Worm (Caenorhabditis elegans) whole organism, early embryonic: ENCODE results near the gene srg-41.

Experiments
- B0310.2 ChIP-seq: sonication (generic microtip); optimal IDR thresholded peaks from 2 replicates; lab custom pipeline; 2016; ENCODE audit warnings: mild to moderate bottlenecking, missing genetic modification characterization, missing compliant biosample characterization
- F13C5.2 ChIP-seq: sonication (generic microtip); optimal IDR thresholded peaks from 2 replicates; lab custom pipeline; 2017; ENCODE audit warnings: mild to moderate bottlenecking, missing genetic modification characterization, inconsistent platforms, missing compliant biosample characterization
- aly-1 ChIP-seq: sonication (generic microtip); optimal IDR thresholded peaks from 2 replicates; lab custom pipeline; 2016; ENCODE audit warnings: missing genetic modification characterization, missing compliant biosample characterization
- ama-1 ChIP-seq: fragments of 150-350 bp; optimal IDR thresholded peaks from 2 replicates; lab custom pipeline; 2014
- ceh-13 ChIP-seq: fragments of 200-800 bp; sonication (Bioruptor generic); optimal IDR thresholded peaks from 2 replicates; lab custom pipeline; 2018; ENCODE audit warnings: mild to moderate bottlenecking, missing genetic modification characterization, missing compliant biosample characterization
- ceh-36 ChIP-seq: sonication (generic microtip); optimal IDR thresholded peaks from 2 replicates; lab custom pipeline; 2016; ENCODE audit warnings: missing genetic modification characterization, inconsistent platforms, missing compliant biosample characterization
- ets-7 ChIP-seq: sonication (generic microtip); optimal IDR thresholded peaks from 2 replicates; lab custom pipeline; 2016; ENCODE audit warnings: missing genotype, missing genetic modification characterization, missing compliant biosample characterization
- flt-1 ChIP-seq: fragments of 200-800 bp; sonication (Bioruptor generic); IDR thresholded peaks from 2 replicates; pipeline ENCODE4 v1.3.6; 2022; ENCODE audit warnings: missing genetic modification characterization, missing compliant biosample characterization
- hmbx-1 ChIP-seq: sonication (generic microtip); optimal IDR thresholded peaks from 2 replicates; lab custom pipeline; 2016; ENCODE audit warnings: mild to moderate bottlenecking, missing genetic modification characterization, missing compliant biosample characterization
- hmg-4 ChIP-seq: fragments of 200-800 bp; sonication (Bioruptor generic); optimal IDR thresholded peaks from 2 replicates; lab custom pipeline; 2018; ENCODE audit warnings: mild to moderate bottlenecking, missing genetic modification characterization, missing compliant biosample characterization
- hnd-1 ChIP-seq: sonication (generic microtip); optimal IDR thresholded peaks from 2 replicates; lab custom pipeline; 2016; ENCODE audit warnings: missing genetic modification characterization, missing compliant biosample characterization
- pes-1 ChIP-seq: fragments of 200-800 bp; sonication (Bioruptor generic); IDR thresholded peaks from 2 replicates; pipeline ENCODE4 v1.3.6; 2022; ENCODE audit warnings: missing genetic modification reagents, missing genetic modification characterization, missing compliant biosample characterization
- scrt-1 ChIP-seq: fragments of 200-800 bp; sonication (Bioruptor generic); IDR thresholded peaks from 2 replicates; pipeline ENCODE4 v1.3.6; 2022; ENCODE audit warnings: missing genetic modification characterization, missing compliant biosample characterization
- sea-1 ChIP-seq: fragments of 200-800 bp; sonication (Bioruptor generic); conservative IDR thresholded peaks from 2 replicates; pipeline ENCODE4 v1.3.6; 2022; ENCODE audit warnings: missing genetic modification characterization, missing compliant biosample characterization
- tbx-11 ChIP-seq: fragments of 200-800 bp; sonication (Bioruptor generic); IDR thresholded peaks from 2 replicates; pipeline ENCODE4 v1.3.6; 2022; ENCODE audit warnings: missing genetic modification characterization, missing compliant biosample characterization
- tbx-37 ChIP-seq: fragments of 200-800 bp; sonication (Bioruptor generic); conservative IDR thresholded peaks from 2 replicates; pipeline ENCODE4 v1.3.6; 2022; ENCODE audit warnings: missing genetic modification reagents, missing genetic modification characterization, missing compliant biosample characterization
- tra-4 ChIP-seq: sonication (generic microtip); optimal IDR thresholded peaks from 2 replicates; lab custom pipeline; 2017; ENCODE audit warnings: missing genetic modification characterization, missing compliant biosample characterization

The srg-41 gene

ce11 chrV:11161791-11162190 is at the start of gene srg-41:
Gene srg-41 (minus strand): TSS chrV:11161891.
- TF ChIP-seq B0310.2 (no peak), hmbx-1 (tag; lab: Kevin White, UChicago) (no peak), pes-1 (GFP tag; lab: Robert Waterston, UW) (no peak), hmg-4 (GFP tag; lab: Kevin White, UChicago) (no peak), F13C5.2 (tag; lab: Kevin White, UChicago) (no peak), scrt-1 (GFP tag; lab: Robert Waterston, UW) (no peak), ama-1 (lab: Kevin White, UChicago) (no peak), hnd-1 (no peak), aly-1 (tag; lab: Kevin White, UChicago) (no peak)

- no peak for TF ChIP-seq hmbx-1 (tag; lab: Kevin White, UChicago)
- no peak for TF ChIP-seq hmg-4 (GFP tag; lab: Kevin White, UChicago)
- no peak for TF ChIP-seq ets-7 (tag; lab: Kevin White, UChicago)
- TF ChIP-seq ceh-13, result no peak
- no peak for TF ChIP-seq tbx-11
- TF ChIP-seq tra-4 (tag; lab: Kevin White, UChicago), result no peak
- peak; percentile 19 for TF ChIP-seq ceh-36 (tag; lab: Kevin White, UChicago)
- TF ChIP-seq hnd-1, result no peak
- no peak for TF ChIP-seq F13C5.2 (tag; lab: Kevin White, UChicago)
These were observed 49.6 kb upstream of the srg-41 start for ce11 chrV:11211323-11211722.

ce11 chrV:11209452-11210188 is 47.9 kb upstream of the srg-41 start:
- TF ChIP-seq tbx-11 (no peak), aly-1 (tag; lab: Kevin White, UChicago) (no peak), ets-7 (tag; lab: Kevin White, UChicago) (no peak), flt-1 (no peak), pes-1 (GFP tag; lab: Robert Waterston, UW) (no peak), B0310.2 (no peak), tbx-37 (GFP tag; lab: Robert Waterston, UW) (no peak), sea-1 (GFP tag; lab: Robert Waterston, UW) (no peak), tra-4 (tag; lab: Kevin White, UChicago) (no peak), scrt-1 (GFP tag; lab: Robert Waterston, UW) (no peak), hmg-4 (GFP tag; lab: Kevin White, UChicago) (no peak), hnd-1 (no peak)

ce11 chrV:11206467-11206866 is 44.8 kb upstream of the srg-41 start:
- no peak for TF ChIP-seq hmbx-1 (tag; lab: Kevin White, UChicago)
- no peak for TF ChIP-seq hmg-4 (GFP tag; lab: Kevin White, UChicago)
- no peak for TF ChIP-seq sea-1 (GFP tag; lab: Robert Waterston, UW)
- TF ChIP-seq ets-7 (tag; lab: Kevin White, UChicago), result no peak
- TF ChIP-seq scrt-1 (GFP tag; lab: Robert Waterston, UW), result no peak
- TF ChIP-seq tra-4 (tag; lab: Kevin White, UChicago), result no peak
- TF ChIP-seq B0310.2, result no peak
- no peak for TF ChIP-seq hnd-1
- TF ChIP-seq tbx-11, result no peak
- no peak for TF ChIP-seq ama-1 (lab: Kevin White, UChicago)
- TF ChIP-seq ceh-36 (tag; lab: Kevin White, UChicago), result no peak
- no peak for TF ChIP-seq F13C5.2 (tag; lab: Kevin White, UChicago)
- no peak for TF ChIP-seq ceh-13
- no peak for TF ChIP-seq flt-1
- no peak for TF ChIP-seq pes-1 (GFP tag; lab: Robert Waterston, UW)
- no peak for TF ChIP-seq aly-1 (tag; lab: Kevin White, UChicago)

- TF ChIP-seq F13C5.2 (tag; lab: Kevin White, UChicago) (no peak), hmbx-1 (tag; lab: Kevin White, UChicago) (no peak), tra-4 (tag; lab: Kevin White, UChicago) (no peak), ceh-13 (no peak), ets-7 (tag; lab: Kevin White, UChicago) (no peak), ama-1 (lab: Kevin White, UChicago) (no peak), scrt-1 (GFP tag; lab: Robert Waterston, UW) (no peak), pes-1 (GFP tag; lab: Robert Waterston, UW) (no peak), ceh-36 (tag; lab: Kevin White, UChicago) (no peak), flt-1 (no peak), B0310.2 (no peak), tbx-37 (GFP tag; lab: Robert Waterston, UW) (no peak), hmg-4 (GFP tag; lab: Kevin White, UChicago) (no peak), sea-1 (GFP tag; lab: Robert Waterston, UW) (no peak), hnd-1 (no peak), tbx-11 (no peak)
These were observed 42.8 kb upstream of the srg-41 start for ce11 chrV:11204452-11204851.

- TF ChIP-seq hmbx-1 (tag; lab: Kevin White, UChicago) (no peak), ama-1 (lab: Kevin White, UChicago) (no peak)
These were observed 40.3 kb upstream of the srg-41 start, which contains the start of gene K10D6.4 for ce11 chrV:11201826-11202565. Gene K10D6.4 (plus strand): TSS chrV:11201925.

- TF ChIP-seq B0310.2, result no peak
- TF ChIP-seq sea-1 (GFP tag; lab: Robert Waterston, UW), result no peak
- TF ChIP-seq tra-4 (tag; lab: Kevin White, UChicago), result no peak
- TF ChIP-seq ets-7 (tag; lab: Kevin White, UChicago), result no peak
- no peak for TF ChIP-seq ceh-13
- TF ChIP-seq ceh-36 (tag; lab: Kevin White, UChicago), result no peak
- TF ChIP-seq aly-1 (tag; lab: Kevin White, UChicago), result no peak
- TF ChIP-seq scrt-1 (GFP tag; lab: Robert Waterston, UW), result no peak
- TF ChIP-seq hnd-1, result no peak
- no peak for TF ChIP-seq pes-1 (GFP tag; lab: Robert Waterston, UW)
- no peak for TF ChIP-seq flt-1
- TF ChIP-seq F13C5.2 (tag; lab: Kevin White, UChicago), result no peak
- no peak for TF ChIP-seq ama-1 (lab: Kevin White, UChicago)
- no peak for TF ChIP-seq hmg-4 (GFP tag; lab: Kevin White, UChicago)
- no peak for TF ChIP-seq tbx-37 (GFP tag; lab: Robert Waterston, UW)
- TF ChIP-seq hmbx-1 (tag; lab: Kevin White, UChicago), result no peak
- TF ChIP-seq tbx-11, result no peak
These were observed 38.6 kb upstream of the srg-41 start, which contains the start of gene K10D6.3 for ce11 chrV:11200316-11200715. Gene K10D6.3 (plus strand): TSS chrV:11200616.
